Worm (Caenorhabditis elegans) whole organism, late embryonic: Measurements from ENCODE around the gene unc-27.

Experiments used
- ama-1 ChIP-seq: fragments of 150-350 bp; optimal IDR thresholded peaks from 2 replicates; lab custom pipeline; 2014
- ceh-34 ChIP-seq: sonication (generic microtip); optimal IDR thresholded peaks from 2 replicates; lab custom pipeline; 2016; ENCODE audit warnings: mild to moderate bottlenecking, missing genetic modification characterization, missing compliant biosample characterization
- nfya-1 ChIP-seq: sonication (generic microtip); optimal IDR thresholded peaks from 2 replicates; lab custom pipeline; 2017; ENCODE audit warnings: missing genetic modification characterization, mild to moderate bottlenecking, missing compliant biosample characterization, antibody characterized with exemption, moderate library complexity
- pag-3 ChIP-seq: sonication (generic microtip); optimal IDR thresholded peaks from 2 replicates; lab custom pipeline; 2016; ENCODE audit warnings: missing compliant biosample characterization, missing genetic modification characterization, borderline replicate concordance
- pha-2 ChIP-seq: sonication (generic microtip); optimal IDR thresholded peaks from 2 replicates; lab custom pipeline; 2017; ENCODE audit warnings: mild to moderate bottlenecking, missing genetic modification characterization, missing compliant biosample characterization
- rnt-1 ChIP-seq: sonication (generic microtip); optimal IDR thresholded peaks from 2 replicates; lab custom pipeline; 2016; ENCODE audit warnings: missing genetic modification characterization, missing compliant biosample characterization
- tbx-2 ChIP-seq: sonication (generic microtip); optimal IDR thresholded peaks from 2 replicates; lab custom pipeline; 2016; ENCODE audit warnings: missing genetic modification characterization, missing compliant biosample characterization
- unc-86 ChIP-seq: sonication (generic microtip); optimal IDR thresholded peaks from 2 replicates; lab custom pipeline; 2016; ENCODE audit warnings: missing genetic modification characterization, missing compliant biosample characterization

ce11 chrX:8764044-8764443 is 25.2 kb upstream of the unc-27 start:
- TF ChIP-seq rnt-1 (no peak), tbx-2 (tag; lab: Kevin White, UChicago) (no peak), ama-1 (no peak), nfya-1 (no peak), unc-86 (no peak), ceh-34 (tag; lab: Kevin White, UChicago) (no peak), pha-2 (tag; lab: Kevin White, UChicago) (no peak), pag-3 (tag; lab: Kevin White, UChicago) (no peak)
